Worm (Caenorhabditis elegans): ENCODE results near the gene bus-18.

- no peak for TF ChIP-seq flt-1 (GFP tag; IDR thresholded peaks at IDR 0.05)
- no peak for TF ChIP-seq sea-1 (GFP tag; conservative IDR thresholded peaks at IDR 0.05)
- TF ChIP-seq hnd-1 (tag; optimal IDR thresholded peaks at IDR 0.05): no peak
- TF ChIP-seq ama-1 (optimal IDR thresholded peaks at IDR 0.05): no peak
- no peak for TF ChIP-seq hmbx-1 (tag; optimal IDR thresholded peaks at IDR 0.05)
- no peak for TF ChIP-seq ceh-13 (GFP tag; optimal IDR thresholded peaks at IDR 0.05)
Observed at ce11 chrV:11762863-11763262, 10.7 kb upstream of the bus-18 start, which contains the start of gene T04F3.4.
